Worm (Caenorhabditis elegans): ENCODE data around the gene sre-19.

DNA sequence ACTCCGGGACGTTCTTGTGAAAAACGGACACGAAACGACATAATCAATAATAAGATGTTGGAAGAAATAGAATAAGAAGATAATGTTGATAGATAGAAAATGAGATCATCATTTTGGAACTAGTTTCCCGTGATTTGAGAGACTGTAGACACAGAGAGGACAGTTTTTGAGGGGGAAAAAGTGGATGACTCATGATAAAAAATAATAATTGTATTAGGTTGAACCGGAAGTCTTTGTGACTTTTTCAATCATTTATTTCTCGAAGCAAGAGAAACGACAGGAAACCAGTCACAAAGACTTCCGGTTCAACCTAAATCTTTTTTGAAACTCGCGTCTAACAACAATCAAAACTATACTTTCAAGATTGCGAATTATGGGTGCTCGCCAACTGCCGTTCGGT lies 11.7 kb downstream of the sre-19 start, which contains the start of gene mlt-3:
- TF ChIP-seq ama-1 (optimal IDR thresholded peaks at IDR 0.05) = no peak
- TF ChIP-seq fos-1 (tag; optimal IDR thresholded peaks at IDR 0.05) = no peak
- no peak for TF ChIP-seq nhr-28 (tag; optimal IDR thresholded peaks at IDR 0.05)
- no peak for TF ChIP-seq aly-2 (tag; optimal IDR thresholded peaks at IDR 0.05)

Data from whole organism, L1 larva.